Worm (Caenorhabditis elegans) whole organism, early embryonic: ENCODE measurements around the gene eor-1.

Source experiments
- ama-1 ChIP-seq: fragments of 150-350 bp; optimal IDR thresholded peaks from 2 replicates; lab custom pipeline; 2014
- ceh-13 ChIP-seq: fragments of 200-800 bp; sonication (Bioruptor generic); optimal IDR thresholded peaks from 2 replicates; lab custom pipeline; 2018; ENCODE audit warnings: mild to moderate bottlenecking, missing genetic modification characterization, missing compliant biosample characterization
- ceh-36 ChIP-seq: sonication (generic microtip); optimal IDR thresholded peaks from 2 replicates; lab custom pipeline; 2016; ENCODE audit warnings: missing genetic modification characterization, inconsistent platforms, missing compliant biosample characterization
- sea-1 ChIP-seq: fragments of 200-800 bp; sonication (Bioruptor generic); conservative IDR thresholded peaks from 2 replicates; pipeline ENCODE4 v1.3.6; 2022; ENCODE audit warnings: missing genetic modification characterization, missing compliant biosample characterization

- TF ChIP-seq ama-1 (peak; percentile 3), ceh-13 (GFP tag; lab: Kevin White, UChicago) (no peak), sea-1 (GFP tag; lab: Robert Waterston, UW) (0 out of 2 replicates have a peak, but pooled peaks have one; percentile 28), ceh-36 (tag; lab: Kevin White, UChicago) (no peak)
These were observed 50.4 kb downstream of the eor-1 start, which contains the start of gene cyc-2.1 for ce11 chrIV:4748408-4749105.
